Worm (Caenorhabditis elegans) whole organism, mixed stage, embryonic: Measurements from ENCODE around the gene F22E5.8.
A peak's percentile ranks its signal among the peaks of the same experiment; 100 is the strongest.

Experiments used
- M03D4.4 ChIP-seq: sonication (generic microtip); optimal IDR thresholded peaks from 2 replicates; lab custom pipeline; 2017; ENCODE audit warnings: mild to moderate bottlenecking, missing genetic modification characterization, missing compliant biosample characterization
- bed-3 ChIP-seq: fragments of 200-800 bp; sonication (Bioruptor generic); optimal IDR thresholded peaks from 3 replicates; lab custom pipeline; 2018; ENCODE audit warnings: mild to moderate bottlenecking, missing genetic modification characterization, moderate library complexity, missing compliant biosample characterization
- blmp-1 ChIP-seq: fragments of 150-350 bp; optimal IDR thresholded peaks from 2 replicates; lab custom pipeline; 2014; ENCODE audit warnings: missing biosample characterization, missing genetic modification characterization
- ceh-39 ChIP-seq: fragments of 150-350 bp; optimal IDR thresholded peaks from 2 replicates; lab custom pipeline; 2014; ENCODE audit warnings: missing biosample characterization, missing genetic modification characterization
- ceh-43 ChIP-seq: fragments of 200-800 bp; sonication (Bioruptor generic); optimal IDR thresholded peaks from 2 replicates; lab custom pipeline; 2018; ENCODE audit warnings: mild to moderate bottlenecking, missing genetic modification characterization, moderate library complexity, missing compliant biosample characterization
- ceh-83 ChIP-seq: fragments of 200-800 bp; sonication (Bioruptor generic); optimal IDR thresholded peaks from 2 replicates; lab custom pipeline; 2018; ENCODE audit warnings: mild to moderate bottlenecking, missing genetic modification characterization, missing compliant biosample characterization
- ces-1 ChIP-seq: fragments of 150-350 bp; optimal IDR thresholded peaks from 2 replicates; lab custom pipeline; 2014; ENCODE audit warnings: missing biosample characterization, missing genetic modification reagents, missing genetic modification characterization
- cnd-1 ChIP-seq: fragments of 200-800 bp; sonication (Bioruptor generic); optimal IDR thresholded peaks from 2 replicates; lab custom pipeline; 2018; ENCODE audit warnings: mild to moderate bottlenecking, missing genetic modification characterization, missing compliant biosample characterization
- drap-1 ChIP-seq: fragments of 200-800 bp; sonication (Bioruptor generic); optimal IDR thresholded peaks from 3 replicates; lab custom pipeline; 2018; ENCODE audit warnings: mild to moderate bottlenecking, missing genetic modification characterization, missing compliant biosample characterization
- elt-1 ChIP-seq: sonication (generic microtip); optimal IDR thresholded peaks from 2 replicates; lab custom pipeline; 2017; ENCODE audit warnings: missing genetic modification characterization, mild to moderate bottlenecking, missing compliant biosample characterization, antibody characterized with exemption, moderate library complexity, borderline replicate concordance; ENCODE audit not compliant: insufficient read depth
- elt-3 ChIP-seq: fragments of 150-350 bp; optimal IDR thresholded peaks from 2 replicates; lab custom pipeline; 2014; ENCODE audit warnings: missing biosample characterization, missing genetic modification characterization
- ham-2 ChIP-seq: fragments of 200-800 bp; sonication (Bioruptor generic); optimal IDR thresholded peaks from 2 replicates; lab custom pipeline; 2018; ENCODE audit warnings: mild to moderate bottlenecking, missing genetic modification characterization, missing compliant biosample characterization
- hlh-1 ChIP-seq: fragments of 150-350 bp; optimal IDR thresholded peaks from 2 replicates; lab custom pipeline; 2014; ENCODE audit warnings: missing biosample characterization, missing genetic modification reagents, missing genetic modification characterization
- lin-32 ChIP-seq: fragments of 200-800 bp; sonication (Bioruptor generic); optimal IDR thresholded peaks from 2 replicates; lab custom pipeline; 2018; ENCODE audit warnings: mild to moderate bottlenecking, missing genetic modification characterization, missing compliant biosample characterization
- lsy-2 ChIP-seq: fragments of 150-350 bp; optimal IDR thresholded peaks from 2 replicates; lab custom pipeline; 2014; ENCODE audit warnings: missing biosample characterization, missing genetic modification characterization
- mab-5 ChIP-seq: fragments of 150-350 bp; optimal IDR thresholded peaks from 2 replicates; lab custom pipeline; 2014; ENCODE audit warnings: missing biosample characterization, missing genetic modification characterization
- mep-1 ChIP-seq: fragments of 150-350 bp; optimal IDR thresholded peaks from 2 replicates; lab custom pipeline; 2017; ENCODE audit warnings: missing biosample characterization, missing genetic modification reagents, missing genetic modification characterization, inconsistent platforms
- mls-2 ChIP-seq: sonication (generic microtip); optimal IDR thresholded peaks from 2 replicates; lab custom pipeline; 2016; ENCODE audit warnings: mild to moderate bottlenecking, missing genetic modification characterization, moderate library complexity, missing compliant biosample characterization
- nhr-12 ChIP-seq: fragments of 150-350 bp; optimal IDR thresholded peaks from 2 replicates; lab custom pipeline; 2014; ENCODE audit warnings: missing biosample characterization, missing genetic modification characterization
- nhr-2 ChIP-seq: fragments of 150-350 bp; optimal IDR thresholded peaks from 2 replicates; lab custom pipeline; 2014; ENCODE audit warnings: missing biosample characterization, missing genetic modification characterization
- nhr-28 ChIP-seq: fragments of 150-350 bp; optimal IDR thresholded peaks from 2 replicates; lab custom pipeline; 2014; ENCODE audit warnings: missing biosample characterization, missing genetic modification characterization
- nhr-76 ChIP-seq: sonication (generic microtip); optimal IDR thresholded peaks from 2 replicates; lab custom pipeline; 2017; ENCODE audit warnings: missing biosample characterization, missing genetic modification characterization
- sem-2 ChIP-seq: fragments of 200-800 bp; sonication (Bioruptor generic); optimal IDR thresholded peaks from 2 replicates; lab custom pipeline; 2018; ENCODE audit warnings: mild to moderate bottlenecking, missing genetic modification characterization, missing compliant biosample characterization
- snpc-4 ChIP-seq: fragments of 150-350 bp; optimal IDR thresholded peaks from 2 replicates; lab custom pipeline; 2014; ENCODE audit warnings: missing biosample characterization, missing genetic modification characterization
- sptf-1 ChIP-seq: sonication (generic microtip); optimal IDR thresholded peaks from 2 replicates; lab custom pipeline; 2017; ENCODE audit warnings: mild to moderate bottlenecking, missing genetic modification characterization, moderate library complexity, missing compliant biosample characterization
- tbx-8 ChIP-seq: fragments of 200-800 bp; sonication (Bioruptor generic); optimal IDR thresholded peaks from 2 replicates; lab custom pipeline; 2018; ENCODE audit warnings: mild to moderate bottlenecking, missing genetic modification characterization, moderate library complexity, missing compliant biosample characterization
- unc-120 ChIP-seq: sonication (generic microtip); optimal IDR thresholded peaks from 2 replicates; lab custom pipeline; 2017; ENCODE audit warnings: missing genetic modification characterization, missing compliant biosample characterization; ENCODE audit not compliant: poor library complexity, severe bottlenecking
- unc-62 ChIP-seq: fragments of 150-350 bp; optimal IDR thresholded peaks from 2 replicates; lab custom pipeline; 2014; ENCODE audit warnings: missing biosample characterization, missing genetic modification reagents, missing genetic modification characterization
- zip-8 ChIP-seq: fragments of 150-350 bp; optimal IDR thresholded peaks from 2 replicates; lab custom pipeline; 2014; ENCODE audit warnings: missing biosample characterization, missing genetic modification characterization
- ztf-11 ChIP-seq: fragments of 150-350 bp; optimal IDR thresholded peaks from 2 replicates; lab custom pipeline; 2014; ENCODE audit warnings: missing biosample characterization, missing genetic modification characterization

F22E5.8 gene

ce11 chrII:2627154-2627799, 12.6 kb upstream of the F22E5.8 start, which contains the start of gene sri-71:
Gene sri-71, plus strand, starts transcription at chrII:2627749.
- TF ChIP-seq mls-2 (no peak), snpc-4 (tag; lab: Kevin White, UChicago) (no peak), sptf-1 (tag; lab: Kevin White, UChicago) (peak; percentile 32)

- TF ChIP-seq bed-3: no peak
- TF ChIP-seq zip-8 (tag; lab: Kevin White, UChicago): no peak
- no peak for TF ChIP-seq nhr-76 (tag; lab: Kevin White, UChicago)
- TF ChIP-seq ham-2 (GFP tag; lab: Kevin White, UChicago): no peak
- TF ChIP-seq mep-1 (tag; lab: Kevin White, UChicago): no peak
- TF ChIP-seq sptf-1 (tag; lab: Kevin White, UChicago): no peak
- no peak for TF ChIP-seq nhr-2 (tag; lab: Kevin White, UChicago)
- TF ChIP-seq hlh-1 (tag; lab: Kevin White, UChicago): no peak
- no peak for TF ChIP-seq elt-1 (tag; lab: Kevin White, UChicago)
- TF ChIP-seq ceh-43: no peak
- TF ChIP-seq ztf-11 (tag; lab: Kevin White, UChicago): no peak
- no peak for TF ChIP-seq ceh-83
- TF ChIP-seq drap-1 (GFP tag; lab: Kevin White, UChicago): no peak
- no peak for TF ChIP-seq tbx-8 (GFP tag; lab: Kevin White, UChicago)
- no peak for TF ChIP-seq lin-32 (GFP tag; lab: Kevin White, UChicago)
- TF ChIP-seq nhr-28: no peak
These were observed 11.4 kb upstream of the F22E5.8 start for ce11 chrII:2628401-2628800.

- TF ChIP-seq M03D4.4 (tag; lab: Kevin White, UChicago) (no peak), zip-8 (tag; lab: Kevin White, UChicago) (no peak), nhr-2 (tag; lab: Kevin White, UChicago) (no peak), nhr-12 (tag; lab: Kevin White, UChicago) (no peak), sem-2 (GFP tag; lab: Kevin White, UChicago) (no peak), ham-2 (GFP tag; lab: Kevin White, UChicago) (no peak), lin-32 (GFP tag; lab: Kevin White, UChicago) (no peak), mls-2 (no peak), tbx-8 (GFP tag; lab: Kevin White, UChicago) (no peak), sptf-1 (tag; lab: Kevin White, UChicago) (no peak), lsy-2 (tag; lab: Kevin White, UChicago) (no peak), elt-3 (no peak), ceh-43 (no peak), ceh-39 (tag; lab: Kevin White, UChicago) (no peak), drap-1 (GFP tag; lab: Kevin White, UChicago) (no peak), unc-62 (GFP tag; lab: Kevin White, UChicago) (no peak), unc-120 (tag; lab: Kevin White, UChicago) (no peak), ces-1 (GFP tag; lab: Kevin White, UChicago) (no peak)
These were observed 10.6 kb upstream of the F22E5.8 start, which contains the start of gene sri-37 for ce11 chrII:2629270-2629669. Gene sri-37, plus strand, starts transcription at chrII:2629570.

- TF ChIP-seq blmp-1 (tag; lab: Kevin White, UChicago) (no peak), drap-1 (GFP tag; lab: Kevin White, UChicago) (no peak), unc-62 (GFP tag; lab: Kevin White, UChicago) (no peak), elt-3 (no peak), cnd-1 (tag; lab: Kevin White, UChicago) (no peak), nhr-76 (tag; lab: Kevin White, UChicago) (no peak), tbx-8 (GFP tag; lab: Kevin White, UChicago) (no peak), nhr-28 (no peak), mls-2 (no peak), elt-1 (tag; lab: Kevin White, UChicago) (no peak), ceh-39 (tag; lab: Kevin White, UChicago) (no peak)
These were observed 8.7 kb upstream of the F22E5.8 start, which contains the start of gene D2062.1 for ce11 chrII:2631169-2631568. Gene D2062.1, plus strand, starts transcription at chrII:2631469.

- no peak for TF ChIP-seq unc-120 (tag; lab: Kevin White, UChicago)
- TF ChIP-seq ceh-43: no peak
- no peak for TF ChIP-seq ceh-83
- TF ChIP-seq cnd-1 (tag; lab: Kevin White, UChicago): no peak
- no peak for TF ChIP-seq nhr-76 (tag; lab: Kevin White, UChicago)
- no peak for TF ChIP-seq mab-5 (tag; lab: Kevin White, UChicago)
- no peak for TF ChIP-seq drap-1 (GFP tag; lab: Kevin White, UChicago)
- no peak for TF ChIP-seq tbx-8 (GFP tag; lab: Kevin White, UChicago)
- no peak for TF ChIP-seq nhr-12 (tag; lab: Kevin White, UChicago)
- no peak for TF ChIP-seq lsy-2 (tag; lab: Kevin White, UChicago)
- TF ChIP-seq, all 35 proteins: peak for 0
These were observed 2.5 kb upstream of the F22E5.8 start, which contains the start of gene F22E5.21 for ce11 chrII:2637359-2637758. Gene F22E5.21, minus strand, starts transcription at chrII:2637459.
